Worm (Caenorhabditis elegans): ENCODE measurements around the gene ZK1037.6.
"Not testable (repeated sequence)": the region's sequence is repeated elsewhere in the genome, so short reads cannot be mapped to it uniquely, and the experiment has no call there.

The ZK1037.6 gene

ce11 chrV:15327745-15328447 lies at the start of gene ZK1037.6:
TSS of gene ZK1037.6 (minus strand) at chrV:15327795.
- TF ChIP-seq cog-1 (tag; optimal IDR thresholded peaks at IDR 0.05) (no peak), ztf-29 (GFP tag; IDR thresholded peaks at IDR 0.05) (no peak), klf-2 (GFP tag; conservative IDR thresholded peaks at IDR 0.05) (no peak), tab-1 (GFP tag; IDR thresholded peaks at IDR 0.05) (no peak), T22C8.4 (GFP tag; IDR thresholded peaks at IDR 0.05) (no peak), med-1 (GFP tag; optimal IDR thresholded peaks at IDR 0.05; ENCODE audit: insufficient read depth) (no peak), flt-1 (GFP tag; IDR thresholded peaks at IDR 0.05) (no peak), ztf-23 (GFP tag; IDR thresholded peaks at IDR 0.05) (no peak), ref-1 (GFP tag; conservative IDR thresholded peaks at IDR 0.05) (no peak)

- TF ChIP-seq klf-2 (GFP tag; conservative IDR thresholded peaks at IDR 0.05) (no peak), ztf-23 (GFP tag; IDR thresholded peaks at IDR 0.05) (no peak), ref-1 (GFP tag; conservative IDR thresholded peaks at IDR 0.05) (no peak), flt-1 (GFP tag; IDR thresholded peaks at IDR 0.05) (no peak), med-1 (GFP tag; optimal IDR thresholded peaks at IDR 0.05; ENCODE audit: insufficient read depth) (no peak), T22C8.4 (GFP tag; IDR thresholded peaks at IDR 0.05) (no peak), cog-1 (tag; optimal IDR thresholded peaks at IDR 0.05) (no peak), ztf-29 (GFP tag; IDR thresholded peaks at IDR 0.05) (no peak), tab-1 (GFP tag; IDR thresholded peaks at IDR 0.05) (no peak)
Measured at ce11 chrV:15376223-15376622, 48.6 kb upstream of the ZK1037.6 start, which contains the start of gene srh-52. TSS of gene srh-52 (minus strand) at chrV:15376323.

- no peak for TF ChIP-seq klf-2 (GFP tag; conservative IDR thresholded peaks at IDR 0.05)
- TF ChIP-seq flt-1 (GFP tag; IDR thresholded peaks at IDR 0.05) = no peak
- TF ChIP-seq cog-1 (tag; optimal IDR thresholded peaks at IDR 0.05) = no peak
- no peak for TF ChIP-seq ztf-29 (GFP tag; IDR thresholded peaks at IDR 0.05)
- no peak for TF ChIP-seq tab-1 (GFP tag; IDR thresholded peaks at IDR 0.05)
- no peak for TF ChIP-seq T22C8.4 (GFP tag; IDR thresholded peaks at IDR 0.05)
- no peak for TF ChIP-seq ref-1 (GFP tag; conservative IDR thresholded peaks at IDR 0.05)
- TF ChIP-seq med-1 (GFP tag; optimal IDR thresholded peaks at IDR 0.05; ENCODE audit: insufficient read depth) = no peak
- no peak for TF ChIP-seq ztf-23 (GFP tag; IDR thresholded peaks at IDR 0.05)
Measured at ce11 chrV:15369707-15370106, 42.1 kb upstream of the ZK1037.6 start, which contains the start of gene nhr-269. TSS of gene nhr-269 (minus strand) at chrV:15369807.

ce11 chrV:15367770-15368169 lies 40.2 kb upstream of the ZK1037.6 start:
- no peak for TF ChIP-seq T22C8.4 (GFP tag; IDR thresholded peaks at IDR 0.05)
- no peak for TF ChIP-seq ztf-29 (GFP tag; IDR thresholded peaks at IDR 0.05)
- TF ChIP-seq tab-1 (GFP tag; IDR thresholded peaks at IDR 0.05) = no peak
- TF ChIP-seq ztf-23 (GFP tag; IDR thresholded peaks at IDR 0.05) = no peak
- no peak for TF ChIP-seq med-1 (GFP tag; optimal IDR thresholded peaks at IDR 0.05; ENCODE audit: insufficient read depth)
- TF ChIP-seq klf-2 (GFP tag; conservative IDR thresholded peaks at IDR 0.05) = no peak
- TF ChIP-seq flt-1 (GFP tag; IDR thresholded peaks at IDR 0.05) = no peak
- TF ChIP-seq cog-1 (tag; optimal IDR thresholded peaks at IDR 0.05) = no peak
- TF ChIP-seq ref-1 (GFP tag; conservative IDR thresholded peaks at IDR 0.05) = no peak

- not testable (repeated sequence) for TF ChIP-seq T22C8.4 (GFP tag; IDR thresholded peaks at IDR 0.05); flt-1 (GFP tag; IDR thresholded peaks at IDR 0.05); ref-1 (GFP tag; conservative IDR thresholded peaks at IDR 0.05)
Measured at ce11 chrV:15361412-15361811, 33.8 kb upstream of the ZK1037.6 start, which contains the start of gene ech-1.1. TSS of gene ech-1.1 (minus strand) at chrV:15361512.

ce11 chrV:15354648-15355047 lies 27.1 kb upstream of the ZK1037.6 start, which contains the start of gene C29F3.7:
TSS of gene C29F3.7 (plus strand) at chrV:15354901.
- TF ChIP-seq T22C8.4 (GFP tag; IDR thresholded peaks at IDR 0.05) = no peak
- TF ChIP-seq cog-1 (tag; optimal IDR thresholded peaks at IDR 0.05) = no peak
- no peak for TF ChIP-seq flt-1 (GFP tag; IDR thresholded peaks at IDR 0.05)
- no peak for TF ChIP-seq tab-1 (GFP tag; IDR thresholded peaks at IDR 0.05)
- TF ChIP-seq med-1 (GFP tag; optimal IDR thresholded peaks at IDR 0.05; ENCODE audit: insufficient read depth) = no peak
- TF ChIP-seq ztf-23 (GFP tag; IDR thresholded peaks at IDR 0.05) = no peak
- TF ChIP-seq ztf-29 (GFP tag; IDR thresholded peaks at IDR 0.05) = no peak
- no peak for TF ChIP-seq klf-2 (GFP tag; conservative IDR thresholded peaks at IDR 0.05)
- no peak for TF ChIP-seq ref-1 (GFP tag; conservative IDR thresholded peaks at IDR 0.05)

ce11 chrV:15352376-15352775 lies 24.8 kb upstream of the ZK1037.6 start, which contains the start of gene srx-58:
TSS of gene srx-58 (plus strand) at chrV:15352676.
- TF ChIP-seq flt-1 (GFP tag; IDR thresholded peaks at IDR 0.05) (no peak), ref-1 (GFP tag; conservative IDR thresholded peaks at IDR 0.05) (no peak), tab-1 (GFP tag; IDR thresholded peaks at IDR 0.05) (no peak), cog-1 (tag; optimal IDR thresholded peaks at IDR 0.05) (no peak), klf-2 (GFP tag; conservative IDR thresholded peaks at IDR 0.05) (no peak), ztf-23 (GFP tag; IDR thresholded peaks at IDR 0.05) (no peak)

ce11 chrV:15350615-15351014 lies 23.0 kb upstream of the ZK1037.6 start, which contains the start of gene clec-231:
TSS of gene clec-231 (minus strand) at chrV:15350715.
- TF ChIP-seq cog-1 (tag; optimal IDR thresholded peaks at IDR 0.05) = no peak

- TF ChIP-seq ztf-23 (GFP tag; IDR thresholded peaks at IDR 0.05) (no peak), T22C8.4 (GFP tag; IDR thresholded peaks at IDR 0.05) (no peak), flt-1 (GFP tag; IDR thresholded peaks at IDR 0.05) (no peak), ztf-29 (GFP tag; IDR thresholded peaks at IDR 0.05) (no peak), ref-1 (GFP tag; conservative IDR thresholded peaks at IDR 0.05) (no peak), klf-2 (GFP tag; conservative IDR thresholded peaks at IDR 0.05) (no peak)
Measured at ce11 chrV:15349044-15349443, 21.4 kb upstream of the ZK1037.6 start, which contains the start of gene clec-230. TSS of gene clec-230 (minus strand) at chrV:15349144.

ce11 chrV:15347292-15347691 lies 19.7 kb upstream of the ZK1037.6 start, which contains the start of gene C29F3.3:
TSS of gene C29F3.3 (minus strand) at chrV:15347392.
- TF ChIP-seq ztf-23 (GFP tag; IDR thresholded peaks at IDR 0.05) = no peak
- no peak for TF ChIP-seq ref-1 (GFP tag; conservative IDR thresholded peaks at IDR 0.05)
- TF ChIP-seq klf-2 (GFP tag; conservative IDR thresholded peaks at IDR 0.05) = no peak
- no peak for TF ChIP-seq flt-1 (GFP tag; IDR thresholded peaks at IDR 0.05)
- TF ChIP-seq cog-1 (tag; optimal IDR thresholded peaks at IDR 0.05) = no peak
- TF ChIP-seq ztf-29 (GFP tag; IDR thresholded peaks at IDR 0.05) = no peak
- no peak for TF ChIP-seq T22C8.4 (GFP tag; IDR thresholded peaks at IDR 0.05)
- TF ChIP-seq tab-1 (GFP tag; IDR thresholded peaks at IDR 0.05) = no peak
